Fruit fly (Drosophila melanogaster) S2 (cell line): ENCODE data around the gene mop.

ENCODE experiments used
- CG8478 ChIP-seq: fragments of >200 bp; optimal IDR thresholded peaks from 2 replicates; lab custom pipeline; 2018
- CTCF ChIP-seq, 2 experiments: fragments of >200 bp; optimal IDR thresholded peaks; 2 replicates each; lab custom pipeline; 2018

DNA sequence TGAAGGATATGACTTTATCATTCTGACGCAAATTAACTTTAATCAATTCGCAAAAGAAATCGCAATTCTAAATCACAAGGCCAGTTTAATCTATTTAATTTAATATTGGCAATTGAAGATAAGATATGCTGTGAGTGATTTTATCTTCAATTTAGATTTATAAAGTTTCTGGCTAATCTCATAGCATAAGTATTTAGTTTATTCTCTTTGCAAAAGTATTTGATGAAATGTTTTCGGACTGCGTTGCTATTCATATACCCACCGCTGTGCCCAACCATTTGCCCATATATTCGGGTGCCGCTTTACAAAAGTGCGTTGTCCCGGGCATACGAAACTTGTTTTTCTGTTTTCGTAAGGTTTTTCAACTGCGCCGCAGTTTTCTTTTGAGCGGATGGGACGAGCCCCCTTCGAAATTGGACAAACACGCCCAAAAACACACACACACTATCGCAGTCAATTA lies 9.1 kb upstream of the mop start:
- TF ChIP-seq CTCF (optimal IDR thresholded peaks at IDR 0.05; lab: Kevin White, UChicago) (no peak), CG8478 (lab: Kevin White, UChicago) (no peak)
